Fruit fly (Drosophila melanogaster): ENCODE results near the gene yellow-e.

Gene yellow-e

dm6 chr3R:13393009-13393408 is 22.1 kb downstream of the yellow-e start:
- TF ChIP-seq ss (GFP tag; optimal IDR thresholded peaks at IDR 0.05), result no peak
- TF ChIP-seq svp (GFP tag), result peak; percentile 96
- no peak for TF ChIP-seq achi (GFP tag; optimal IDR thresholded peaks at IDR 0.05)
- TF ChIP-seq CG1621 (tag; optimal IDR thresholded peaks at IDR 0.05), result no peak

dm6 chr3R:13390490-13390889 is 24.6 kb downstream of the yellow-e start:
- TF ChIP-seq fd85E (GFP tag; optimal IDR thresholded peaks at IDR 0.05), result no peak
- peak; percentile 96 for TF ChIP-seq svp (GFP tag)
- TF ChIP-seq CG6163 (GFP tag; IDR thresholded peaks at IDR 0.05), result no peak
- no peak for TF ChIP-seq Sox15 (GFP tag; optimal IDR thresholded peaks at IDR 0.05)
- no peak for TF ChIP-seq Eip75B (GFP tag; optimal IDR thresholded peaks at IDR 0.05)

dm6 chr3R:13388160-13388870 is 26.8 kb downstream of the yellow-e start, which contains the start of gene CG9799:
Gene CG9799 (minus strand): TSS chr3R:13388709.
- no peak for TF ChIP-seq CG11762 (GFP tag; optimal IDR thresholded peaks at IDR 0.05; ENCODE audit: insufficient read depth)
- no peak for TF ChIP-seq fd59A (GFP tag; optimal IDR thresholded peaks at IDR 0.05)
- TF ChIP-seq Hr39 (GFP tag; optimal IDR thresholded peaks at IDR 0.05), result no peak
- no peak for TF ChIP-seq eg (GFP tag; IDR thresholded peaks at IDR 0.05)
- peak; percentile 2 for TF ChIP-seq esn (GFP tag; optimal IDR thresholded peaks at IDR 0.05)
- TF ChIP-seq CG9139 (GFP tag; optimal IDR thresholded peaks at IDR 0.05), result no peak
- no peak for TF ChIP-seq CG10669 (GFP tag; optimal IDR thresholded peaks at IDR 0.05)
- no peak for TF ChIP-seq CG11902 (GFP tag; optimal IDR thresholded peaks at IDR 0.05)
- peak; percentile 78 for TF ChIP-seq CG1621 (tag; optimal IDR thresholded peaks at IDR 0.05)
- TF ChIP-seq svp (GFP tag), result no peak

- TF ChIP-seq CG11294 (GFP tag; IDR thresholded peaks at IDR 0.05), result no peak
- no peak for TF ChIP-seq net (GFP tag; optimal IDR thresholded peaks at IDR 0.05)
- TF ChIP-seq esn (GFP tag; optimal IDR thresholded peaks at IDR 0.05), result no peak
These were observed 30.0 kb downstream of the yellow-e start for dm6 chr3R:13385105-13385504.

dm6 chr3R:13382656-13383142 is 32.4 kb downstream of the yellow-e start:
- TF ChIP-seq CG15336 (GFP tag; IDR thresholded peaks at IDR 0.05) (peak; percentile 63; the same call in 1 of the 2 replicates), CG1621 (tag; optimal IDR thresholded peaks at IDR 0.05) (peak; percentile 56), fd59A (GFP tag; optimal IDR thresholded peaks at IDR 0.05) (no peak), CG31627 (GFP tag; optimal IDR thresholded peaks at IDR 0.05) (no peak), esn (GFP tag; optimal IDR thresholded peaks at IDR 0.05) (peak; percentile 1), CG11294 (GFP tag; IDR thresholded peaks at IDR 0.05) (no peak), Sox14 (GFP tag; optimal IDR thresholded peaks at IDR 0.05) (peak; percentile 3), Eip93F (GFP tag; optimal IDR thresholded peaks at IDR 0.05) (no peak)

dm6 chr3R:13381744-13382435 is 33.2 kb downstream of the yellow-e start, which contains the start of the genes mRpS21 and Droj2:
Gene mRpS21 (minus strand): TSS chr3R:13381809.
Gene Droj2 (plus strand): TSS chr3R:13382106.
- TF ChIP-seq CG10631 (GFP tag; optimal IDR thresholded peaks at IDR 0.05) (no peak), esn (GFP tag; optimal IDR thresholded peaks at IDR 0.05) (peak; percentile 32), CG3032 (tag; optimal IDR thresholded peaks at IDR 0.05) (peak; percentile 54), Sox15 (GFP tag; optimal IDR thresholded peaks at IDR 0.05) (peak; percentile 30), CG6854 (GFP tag; optimal IDR thresholded peaks at IDR 0.05) (peak; percentile 19), CG11762 (GFP tag; optimal IDR thresholded peaks at IDR 0.05; ENCODE audit: insufficient read depth) (no peak), CG1621 (tag; optimal IDR thresholded peaks at IDR 0.05) (no peak), CG6276 (GFP tag; optimal IDR thresholded peaks at IDR 0.05) (no peak), CG15336 (GFP tag; IDR thresholded peaks at IDR 0.05) (no peak), CG3919 (GFP tag; optimal IDR thresholded peaks at IDR 0.05) (no peak), Sox14 (GFP tag; optimal IDR thresholded peaks at IDR 0.05) (peak; percentile 17), CG6808 (GFP tag; optimal IDR thresholded peaks at IDR 0.05) (peak; percentile 38), salr (GFP tag; optimal IDR thresholded peaks at IDR 0.05) (no peak), Eip93F (GFP tag; optimal IDR thresholded peaks at IDR 0.05) (no peak), achi (GFP tag; optimal IDR thresholded peaks at IDR 0.05) (no peak), pdm3 (GFP tag; optimal IDR thresholded peaks at IDR 0.05) (no peak), fd59A (GFP tag; optimal IDR thresholded peaks at IDR 0.05) (no peak), Blimp-1 (GFP tag; optimal IDR thresholded peaks at IDR 0.05) (no peak), Ets21C (GFP tag; optimal IDR thresholded peaks at IDR 0.05) (peak; percentile 41), topi (GFP tag; optimal IDR thresholded peaks at IDR 0.05) (peak; percentile 3), acj6 (GFP tag; optimal IDR thresholded peaks at IDR 0.05) (peak; percentile 29), Lpt (GFP tag; optimal IDR thresholded peaks at IDR 0.05) (no peak), lz (GFP tag; optimal IDR thresholded peaks at IDR 0.05) (peak; percentile 29), CG8632 (GFP tag; optimal IDR thresholded peaks at IDR 0.05) (no peak)

Measured in whole organism, prepupa.